Worm (Caenorhabditis elegans) whole organism, L4/young adult: ENCODE data around the gene F01D5.2.
"Not testable (repeated sequence)": the region's sequence is repeated elsewhere in the genome, so short reads cannot be mapped to it uniquely, and the experiment has no call there.

ENCODE experiments used
- W03F9.2 ChIP-seq: fragments of 150-350 bp; optimal IDR thresholded peaks from 2 replicates; lab custom pipeline; 2014; ENCODE audit warnings: missing biosample characterization, missing genetic modification characterization
- dao-5 ChIP-seq: sonication (generic microtip); optimal IDR thresholded peaks from 2 replicates; lab custom pipeline; 2016; ENCODE audit warnings: missing genotype, missing genetic modification characterization, moderate library complexity, missing compliant biosample characterization
- him-1 ChIP-seq: sonication (generic microtip); optimal IDR thresholded peaks from 2 replicates; lab custom pipeline; 2016; ENCODE audit warnings: missing genotype, missing genetic modification reagents, missing genetic modification characterization, missing compliant biosample characterization

Gene F01D5.2

ce11 chrII:14018887-14019286 is 20.0 kb upstream of the F01D5.2 start:
- TF ChIP-seq dao-5 (tag; lab: Kevin White, UChicago) (no peak), W03F9.2 (no peak), him-1 (no peak)

ce11 chrII:14018192-14018591 is 19.3 kb upstream of the F01D5.2 start:
- TF ChIP-seq him-1, result no peak
- TF ChIP-seq W03F9.2, result peak; percentile 61
- peak; percentile 45 for TF ChIP-seq dao-5 (tag; lab: Kevin White, UChicago)

- no peak for TF ChIP-seq W03F9.2
These were observed 18.0 kb upstream of the F01D5.2 start, which contains the start of gene cyp-37A1 for ce11 chrII:14016865-14017264. Gene cyp-37A1 (minus strand): TSS chrII:14016965.

- no peak for TF ChIP-seq him-1
- no peak for TF ChIP-seq W03F9.2
- no peak for TF ChIP-seq dao-5 (tag; lab: Kevin White, UChicago)
These were observed 15.8 kb upstream of the F01D5.2 start for ce11 chrII:14014637-14015036.

ce11 chrII:14010656-14011376 is 12.0 kb upstream of the F01D5.2 start, which contains the start of gene F01D5.8:
Gene F01D5.8 (plus strand): TSS chrII:14010706.
- TF ChIP-seq him-1 (no peak), dao-5 (tag; lab: Kevin White, UChicago) (no peak), W03F9.2 (no peak)

- TF ChIP-seq him-1, result no peak
- TF ChIP-seq dao-5 (tag; lab: Kevin White, UChicago), result no peak
- TF ChIP-seq W03F9.2, result no peak
These were observed 9.5 kb upstream of the F01D5.2 start, which contains the start of gene F01D5.7 for ce11 chrII:14008359-14008758. Gene F01D5.7 (plus strand): TSS chrII:14008659.

ce11 chrII:14006210-14006609 is 7.3 kb upstream of the F01D5.2 start, which contains the start of gene F01D5.6:
Gene F01D5.6 (plus strand): TSS chrII:14006510.
- TF ChIP-seq dao-5 (tag; lab: Kevin White, UChicago) (no peak), W03F9.2 (no peak), him-1 (no peak)

- TF ChIP-seq him-1 (no peak), W03F9.2 (no peak), dao-5 (tag; lab: Kevin White, UChicago) (no peak)
These were observed 6.3 kb upstream of the F01D5.2 start for ce11 chrII:14005183-14005582.

- TF ChIP-seq W03F9.2 (no peak), dao-5 (tag; lab: Kevin White, UChicago) (no peak), him-1 (no peak)
These were observed 5.9 kb upstream of the F01D5.2 start for ce11 chrII:14004770-14005169.

- no peak for TF ChIP-seq W03F9.2
- TF ChIP-seq him-1, result no peak
- no peak for TF ChIP-seq dao-5 (tag; lab: Kevin White, UChicago)
These were observed 5.1 kb upstream of the F01D5.2 start for ce11 chrII:14003821-14004430.

- TF ChIP-seq dao-5 (tag; lab: Kevin White, UChicago) (no peak), him-1 (no peak), W03F9.2 (no peak)
These were observed 3.3 kb upstream of the F01D5.2 start, which contains the start of gene F01D5.5 for ce11 chrII:14002200-14002599. Gene F01D5.5 (minus strand): TSS chrII:14002300.

- not testable (repeated sequence) for TF ChIP-seq W03F9.2; dao-5 (tag; lab: Kevin White, UChicago); him-1
These were observed 1.2 kb upstream of the F01D5.2 start, which contains the start of gene F01D5.3 for ce11 chrII:14000044-14000443. Gene F01D5.3 (minus strand): TSS chrII:14000144.

ce11 chrII:13997989-13998388 is 875 bp downstream of the F01D5.2 start:
- no peak for TF ChIP-seq dao-5 (tag; lab: Kevin White, UChicago)

- no peak for TF ChIP-seq him-1
- TF ChIP-seq dao-5 (tag; lab: Kevin White, UChicago), result no peak
These were observed 1.4 kb downstream of the F01D5.2 start, which contains the start of gene F01D5.1 for ce11 chrII:13997477-13997876. Gene F01D5.1 (minus strand): TSS chrII:13997581.

- TF ChIP-seq him-1, result no peak
- no peak for TF ChIP-seq W03F9.2
- TF ChIP-seq dao-5 (tag; lab: Kevin White, UChicago), result no peak
These were observed 3.9 kb downstream of the F01D5.2 start, which contains the start of gene Y39G8B.7 for ce11 chrII:13994934-13995333. Gene Y39G8B.7 (minus strand): TSS chrII:13995034.
